Fruit fly (Drosophila melanogaster) whole organism, prepupa: ENCODE measurements around the gene euc.

Source experiments
- Blimp-1 ChIP-seq: fragments of 200-800 bp; sonication (Bioruptor generic); optimal IDR thresholded peaks from 3 replicates; lab custom pipeline; 2017; ENCODE audit warnings: missing biosample characterization, missing genetic modification characterization, mild to moderate bottlenecking, moderate library complexity, missing genetic modification reagents
- CG15336 ChIP-seq: fragments of 200-800 bp; sonication (Bioruptor generic); IDR thresholded peaks from 2 replicates; pipeline ENCODE4 v1.3.6; 2022; ENCODE audit warnings: missing biosample characterization, missing genetic modification characterization
- CG1621 ChIP-seq: fragments of 200-800 bp; sonication (Bioruptor generic); optimal IDR thresholded peaks from 3 replicates; lab custom pipeline; 2018; ENCODE audit warnings: missing biosample characterization, mild to moderate bottlenecking, missing genetic modification characterization
- CG3032 ChIP-seq: fragments of 200-800 bp; optimal IDR thresholded peaks from 2 replicates; lab custom pipeline; 2019; ENCODE audit warnings: missing biosample characterization, mild to moderate bottlenecking, missing genetic modification characterization, moderate library complexity
- CG31627 ChIP-seq: fragments of 200-800 bp; sonication (Bioruptor generic); optimal IDR thresholded peaks from 3 replicates; lab custom pipeline; 2016; ENCODE audit warnings: missing biosample characterization, missing genetic modification characterization
- CG32006 ChIP-seq: fragments of 200-800 bp; sonication (Bioruptor generic); optimal IDR thresholded peaks from 3 replicates; lab custom pipeline; 2017; ENCODE audit warnings: missing biosample characterization, mild to moderate bottlenecking, missing genetic modification characterization
- CG34406 ChIP-seq: fragments of 200-800 bp; sonication (Bioruptor generic); optimal IDR thresholded peaks from 3 replicates; lab custom pipeline; 2016; ENCODE audit warnings: missing biosample characterization, missing genetic modification characterization
- CG6163 ChIP-seq: fragments of 200-800 bp; sonication (Bioruptor generic); IDR thresholded peaks from 3 replicates; pipeline ENCODE4 v1.3.6; 2022; ENCODE audit warnings: missing biosample characterization, missing genetic modification characterization
- CG6808 ChIP-seq: fragments of 200-800 bp; sonication (Bioruptor generic); optimal IDR thresholded peaks from 3 replicates; lab custom pipeline; 2017; ENCODE audit warnings: missing biosample characterization, missing genetic modification characterization, mild to moderate bottlenecking, moderate library complexity, missing genetic modification reagents
- CG6854 ChIP-seq: fragments of 200-800 bp; sonication (Bioruptor generic); optimal IDR thresholded peaks from 2 replicates; lab custom pipeline; 2017; ENCODE audit warnings: missing biosample characterization, mild to moderate bottlenecking, missing genetic modification characterization
- CG8119 ChIP-seq: fragments of 200-800 bp; sonication (Bioruptor generic); IDR thresholded peaks from 3 replicates; pipeline ENCODE4 v1.3.6; 2022; ENCODE audit warnings: missing biosample characterization, missing genetic modification characterization
- CG8319 ChIP-seq: fragments of 200-800 bp; sonication (Bioruptor generic); optimal IDR thresholded peaks from 3 replicates; lab custom pipeline; 2016; ENCODE audit warnings: missing biosample characterization, missing genetic modification characterization
- CG8632 ChIP-seq: fragments of 200-800 bp; sonication (Bioruptor generic); optimal IDR thresholded peaks from 3 replicates; lab custom pipeline; 2016; ENCODE audit warnings: missing biosample characterization, missing genetic modification characterization
- Eip75B ChIP-seq: fragments of 200-800 bp; sonication (Bioruptor generic); optimal IDR thresholded peaks from 3 replicates; lab custom pipeline; 2016; ENCODE audit warnings: missing biosample characterization, missing genetic modification characterization
- Eip78C ChIP-seq: fragments of 200-800 bp; sonication (Bioruptor generic); peaks from one replicate; lab custom pipeline; 2016; ENCODE audit warnings: missing biosample characterization, missing genetic modification characterization
- Eip93F ChIP-seq: fragments of 200-800 bp; sonication (Bioruptor generic); optimal IDR thresholded peaks from 2 replicates; lab custom pipeline; 2016; ENCODE audit warnings: missing biosample characterization, mild to moderate bottlenecking, missing genetic modification characterization
- Ets21C ChIP-seq: fragments of 200-800 bp; sonication (Bioruptor generic); optimal IDR thresholded peaks from 3 replicates; lab custom pipeline; 2016; ENCODE audit warnings: missing biosample characterization, missing genetic modification characterization
- Ets96B ChIP-seq: fragments of 200-800 bp; optimal IDR thresholded peaks from 2 replicates; lab custom pipeline; 2019; ENCODE audit warnings: missing biosample characterization, mild to moderate bottlenecking, missing genetic modification characterization, moderate library complexity
- Hr39 ChIP-seq: fragments of 200-800 bp; sonication (Bioruptor generic); optimal IDR thresholded peaks from 2 replicates; lab custom pipeline; 2016; ENCODE audit warnings: missing biosample characterization, missing genetic modification characterization
- Hr4 ChIP-seq: fragments of 200-800 bp; sonication (Bioruptor generic); optimal IDR thresholded peaks from 3 replicates; lab custom pipeline; 2016; ENCODE audit warnings: missing biosample characterization, missing genetic modification characterization
- Lpt ChIP-seq: fragments of 200-800 bp; sonication (Bioruptor generic); optimal IDR thresholded peaks from 3 replicates; lab custom pipeline; 2016; ENCODE audit warnings: missing biosample characterization, missing genetic modification characterization
- Met ChIP-seq: fragments of 200-800 bp; sonication (Bioruptor generic); optimal IDR thresholded peaks from 3 replicates; lab custom pipeline; 2016; ENCODE audit warnings: missing biosample characterization, missing genetic modification characterization
- OdsH ChIP-seq: fragments of 200-800 bp; sonication (Bioruptor generic); optimal IDR thresholded peaks from 3 replicates; lab custom pipeline; 2016; ENCODE audit warnings: missing biosample characterization, missing genetic modification characterization
- Sox102F ChIP-seq: fragments of 200-800 bp; sonication (Bioruptor generic); optimal IDR thresholded peaks from 2 replicates; lab custom pipeline; 2016; ENCODE audit warnings: missing biosample characterization, mild to moderate bottlenecking, missing genetic modification characterization
- achi ChIP-seq: fragments of 200-800 bp; sonication (Bioruptor generic); optimal IDR thresholded peaks from 3 replicates; lab custom pipeline; 2016; ENCODE audit warnings: missing biosample characterization, missing genetic modification characterization
- cyc ChIP-seq: fragments of 200-800 bp; sonication (Bioruptor generic); optimal IDR thresholded peaks from 3 replicates; lab custom pipeline; 2016; ENCODE audit warnings: missing biosample characterization, missing genetic modification characterization
- dac ChIP-seq: fragments of 200-800 bp; sonication (Bioruptor generic); optimal IDR thresholded peaks from 2 replicates; lab custom pipeline; 2017; ENCODE audit warnings: missing biosample characterization, mild to moderate bottlenecking, missing genetic modification characterization
- dsx ChIP-seq: fragments of 200-800 bp; optimal IDR thresholded peaks from 3 replicates; lab custom pipeline; 2019; ENCODE audit warnings: missing biosample characterization, mild to moderate bottlenecking, missing genetic modification characterization, moderate library complexity; ENCODE audit not compliant: poor library complexity, severe bottlenecking
- eg ChIP-seq: fragments of 200-800 bp; sonication (Bioruptor generic); IDR thresholded peaks from 3 replicates; pipeline ENCODE4 v1.3.6; 2022; ENCODE audit warnings: missing biosample characterization, missing genetic modification characterization
- esn ChIP-seq: fragments of 200-800 bp; sonication (Bioruptor generic); optimal IDR thresholded peaks from 2 replicates; lab custom pipeline; 2016; ENCODE audit warnings: missing biosample characterization, mild to moderate bottlenecking, missing genetic modification characterization, moderate library complexity
- pdm3 ChIP-seq: fragments of 200-800 bp; sonication (Bioruptor generic); optimal IDR thresholded peaks from 3 replicates; lab custom pipeline; 2016; ENCODE audit warnings: missing biosample characterization, missing genetic modification characterization
- spab ChIP-seq: fragments of 200-800 bp; sonication (Bioruptor generic); optimal IDR thresholded peaks from 2 replicates; lab custom pipeline; 2017; ENCODE audit warnings: missing biosample characterization, mild to moderate bottlenecking, missing genetic modification characterization, missing genetic modification reagents
- ss ChIP-seq, 2 experiments: fragments of 200-800 bp; sonication (Bioruptor generic); optimal IDR thresholded peaks; 2 replicates in 1 of 2; 3 replicates in 1 of 2; lab custom pipeline; 2017 to 2018; ENCODE audit warnings: mild to moderate bottlenecking in 2 of 2, missing biosample characterization in 2 of 2, missing genetic modification characterization in 2 of 2, moderate library complexity in 1 of 2
- svp ChIP-seq: fragments of 200-800 bp; sonication (Bioruptor generic); peaks from one replicate; lab custom pipeline; 2016; ENCODE audit warnings: missing biosample characterization, missing genetic modification characterization

Gene euc

DNA sequence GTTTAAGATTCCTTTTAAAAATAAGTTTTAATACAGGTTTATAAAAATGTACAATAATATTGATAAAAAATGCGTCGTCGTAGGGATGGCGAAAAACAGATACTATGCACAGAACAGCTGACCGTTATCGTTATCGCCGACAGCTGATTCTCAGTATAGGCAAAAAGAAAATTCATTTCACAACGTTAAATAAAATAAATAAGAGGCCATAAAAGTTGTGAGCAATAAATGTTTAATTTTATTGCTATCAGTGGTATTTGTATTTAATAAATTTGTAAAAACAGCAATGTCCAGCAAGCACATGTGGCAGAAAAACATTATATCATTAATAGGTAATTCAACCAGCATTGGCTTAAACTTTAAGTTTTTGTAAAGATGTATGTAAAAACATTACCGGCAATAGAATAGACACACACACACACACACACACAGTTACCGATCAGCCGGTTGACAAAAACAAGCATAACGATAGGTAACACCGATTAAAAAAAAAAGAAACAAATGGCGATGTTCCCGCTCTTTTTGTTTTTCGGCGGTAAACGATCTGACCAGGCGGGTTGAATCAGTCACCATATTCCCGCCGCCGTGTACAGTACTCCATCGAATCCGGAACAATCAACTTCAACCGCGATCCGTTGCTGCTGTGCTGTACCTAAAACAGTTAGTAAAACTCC lies 2.4 kb upstream of the euc start, which contains the start of the genes dnk and Smu1 (continued):
- TF ChIP-seq CG34406 (GFP tag; lab: Kevin White, UChicago) (no peak), Lpt (GFP tag; lab: Kevin White, UChicago) (no peak), svp (GFP tag; lab: Kevin White, UChicago) (peak; percentile 32), CG32006 (no peak), CG6808 (GFP tag; lab: Kevin White, UChicago) (no peak), Sox102F (GFP tag; lab: Kevin White, UChicago) (no peak), CG8119 (GFP tag; lab: Robert Waterston, UW) (peak; percentile 48; the same call in 1 of the 3 replicates), Ets96B (no peak), ss (GFP tag; optimal IDR thresholded peaks at IDR 0.05; lab: Kevin White, UChicago) (no peak), CG8319 (GFP tag; lab: Kevin White, UChicago) (no peak), Hr4 (GFP tag; lab: Kevin White, UChicago) (peak; percentile 5), Eip75B (no peak), Met (GFP tag; lab: Kevin White, UChicago) (peak; percentile 23), Hr39 (GFP tag; lab: Kevin White, UChicago) (no peak), dsx (GFP tag; lab: Kevin White, UChicago) (no peak)

dm6 chr3R:18964819-18965218 lies 13.8 kb downstream of the euc start:
- TF ChIP-seq CG6854 (GFP tag; lab: Kevin White, UChicago), result no peak
- TF ChIP-seq svp (GFP tag; lab: Kevin White, UChicago), result peak; percentile 22
- TF ChIP-seq eg (GFP tag; lab: Robert Waterston, UW), result no peak
- TF ChIP-seq CG6163 (GFP tag; lab: Robert Waterston, UW), result no peak
- no peak for TF ChIP-seq CG34406 (GFP tag; lab: Kevin White, UChicago)

- TF ChIP-seq Eip78C (GFP tag; lab: Kevin White, UChicago), result no peak
These were observed 28.7 kb downstream of the euc start, which contains the start of gene CG43732 for dm6 chr3R:18949896-18950295. TSS of gene CG43732 (plus strand) at chr3R:18950196.

DNA sequence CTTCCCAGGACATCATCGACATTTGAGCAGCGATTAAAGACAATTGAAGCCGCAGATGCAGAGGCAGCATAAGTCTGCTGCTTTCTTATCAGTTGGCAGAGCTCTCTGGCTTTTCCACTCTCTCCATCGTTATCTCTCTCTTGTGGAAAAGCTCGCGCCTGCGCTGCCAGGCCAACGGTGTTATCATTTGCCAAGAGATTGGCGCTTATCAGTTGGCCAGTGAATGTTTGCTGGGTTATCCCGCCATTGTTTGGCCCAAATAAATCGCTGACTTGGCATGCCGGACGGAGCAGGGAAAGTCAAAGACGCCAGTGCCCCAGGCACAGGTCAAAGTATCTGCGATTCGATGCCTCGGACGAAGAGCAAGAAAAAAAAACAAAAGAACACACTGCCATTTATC lies 29.5 kb downstream of the euc start:
- TF ChIP-seq svp (GFP tag; lab: Kevin White, UChicago) (peak; percentile 69), esn (GFP tag; lab: Kevin White, UChicago) (no peak)
- TF ChIP-seq, all 60 proteins: peak for 1

- TF ChIP-seq CG3032 (no peak), CG8319 (GFP tag; lab: Kevin White, UChicago) (no peak), OdsH (GFP tag; lab: Kevin White, UChicago) (no peak)
These were observed 31.3 kb downstream of the euc start for dm6 chr3R:18947307-18947706.

dm6 chr3R:18931725-18932124 lies 46.9 kb downstream of the euc start:
- TF ChIP-seq CG31627 (no peak), CG34406 (GFP tag; lab: Kevin White, UChicago) (no peak), CG15336 (no peak), Eip93F (no peak), Blimp-1 (GFP tag; lab: Kevin White, UChicago) (no peak), Ets96B (no peak), CG8632 (GFP tag; lab: Kevin White, UChicago) (no peak), CG1621 (tag; lab: Kevin White, UChicago) (no peak), Eip75B (no peak), Hr39 (GFP tag; lab: Kevin White, UChicago) (no peak), cyc (no peak), dac (GFP tag; lab: Kevin White, UChicago) (no peak), Ets21C (GFP tag; lab: Kevin White, UChicago) (no peak), spab (GFP tag; lab: Kevin White, UChicago) (no peak), achi (GFP tag; lab: Kevin White, UChicago) (no peak), CG8319 (GFP tag; lab: Kevin White, UChicago) (no peak), pdm3 (GFP tag; lab: Kevin White, UChicago) (no peak)
